Fruit fly (Drosophila melanogaster) whole organism, embryonic: ENCODE data around the gene Wdr92.

ENCODE experiments used
- B-H2 ChIP-seq: fragments of 200-800 bp; sonication (Bioruptor generic); optimal IDR thresholded peaks from 2 replicates; lab custom pipeline; 2018; ENCODE audit warnings: missing biosample characterization, mild to moderate bottlenecking, missing genetic modification characterization
- CG10959 ChIP-seq: fragments of 200-800 bp; sonication (Bioruptor generic); IDR thresholded peaks from 2 replicates; pipeline ENCODE4 v1.3.6; 2022; ENCODE audit warnings: missing biosample characterization, missing genetic modification characterization
- CG10979 ChIP-seq: fragments of 200-800 bp; sonication (Bioruptor generic); optimal IDR thresholded peaks from 2 replicates; lab custom pipeline; 2018; ENCODE audit warnings: missing biosample characterization, mild to moderate bottlenecking, missing genetic modification characterization, moderate library complexity
- CG11723 ChIP-seq: fragments of 200-800 bp; sonication (Bioruptor generic); optimal IDR thresholded peaks from 2 replicates; lab custom pipeline; 2017; ENCODE audit warnings: missing biosample characterization, mild to moderate bottlenecking, missing genetic modification characterization
- CG12299 ChIP-seq: fragments of 200-800 bp; sonication (Bioruptor generic); optimal IDR thresholded peaks from 2 replicates; lab custom pipeline; 2018; ENCODE audit warnings: missing biosample characterization, mild to moderate bottlenecking, missing genetic modification characterization
- CG13894 ChIP-seq: fragments of 200-800 bp; sonication (Bioruptor generic); optimal IDR thresholded peaks from 3 replicates; lab custom pipeline; 2018; ENCODE audit warnings: missing biosample characterization, mild to moderate bottlenecking, missing genetic modification characterization, moderate library complexity
- CG14441 ChIP-seq: fragments of 200-800 bp; sonication (Bioruptor generic); IDR thresholded peaks from 2 replicates; pipeline ENCODE4 v1.3.6; 2022; ENCODE audit warnings: missing biosample characterization, missing genetic modification characterization
- CG1647 ChIP-seq: fragments of 200-800 bp; sonication (Bioruptor generic); optimal IDR thresholded peaks from 3 replicates; lab custom pipeline; 2016; ENCODE audit warnings: missing biosample characterization, missing genetic modification characterization
- CG17359 ChIP-seq: fragments of 200-800 bp; sonication (Bioruptor generic); optimal IDR thresholded peaks from 3 replicates; lab custom pipeline; 2018; ENCODE audit warnings: missing biosample characterization, mild to moderate bottlenecking, missing genetic modification characterization, moderate library complexity
- CG18599 ChIP-seq: fragments of 200-800 bp; sonication (Bioruptor generic); optimal IDR thresholded peaks from 3 replicates; lab custom pipeline; 2017; ENCODE audit warnings: missing biosample characterization, missing genetic modification characterization, mild to moderate bottlenecking, moderate library complexity, missing genetic modification reagents
- CG18619 ChIP-seq: fragments of 200-800 bp; sonication (Bioruptor generic); optimal IDR thresholded peaks from 3 replicates; lab custom pipeline; 2017; ENCODE audit warnings: missing biosample characterization, mild to moderate bottlenecking, missing genetic modification characterization
- CG31441 ChIP-seq: fragments of 200-800 bp; sonication (Bioruptor generic); IDR thresholded peaks from 2 replicates; pipeline ENCODE4 v1.3.6; 2022; ENCODE audit warnings: missing biosample characterization, missing genetic modification characterization
- CG32532 ChIP-seq: fragments of 200-800 bp; sonication (Bioruptor generic); IDR thresholded peaks from 2 replicates; pipeline ENCODE4 v1.3.6; 2022; ENCODE audit warnings: missing biosample characterization, missing genetic modification characterization
- CG3281 ChIP-seq: fragments of 200-800 bp; sonication (Bioruptor generic); optimal IDR thresholded peaks from 3 replicates; lab custom pipeline; 2017; ENCODE audit warnings: missing biosample characterization, mild to moderate bottlenecking, missing genetic modification characterization
- CG9437 ChIP-seq: fragments of 200-800 bp; sonication (Bioruptor generic); optimal IDR thresholded peaks from 2 replicates; lab custom pipeline; 2018; ENCODE audit warnings: missing biosample characterization, mild to moderate bottlenecking, missing genetic modification characterization
- CG9727 ChIP-seq: fragments of 200-800 bp; sonication (Bioruptor generic); optimal IDR thresholded peaks from 3 replicates; lab custom pipeline; 2017; ENCODE audit warnings: missing biosample characterization, mild to moderate bottlenecking, missing genetic modification characterization
- D19B ChIP-seq: fragments of 200-800 bp; sonication (Bioruptor generic); optimal IDR thresholded peaks from 2 replicates; lab custom pipeline; 2017; ENCODE audit warnings: missing biosample characterization, mild to moderate bottlenecking, missing genetic modification characterization
- Deaf1 ChIP-seq: fragments of 200-800 bp; optimal IDR thresholded peaks from 3 replicates; lab custom pipeline; 2019; ENCODE audit warnings: missing biosample characterization, mild to moderate bottlenecking, missing genetic modification characterization, moderate library complexity
- ERR ChIP-seq: fragments of 200-800 bp; sonication (Bioruptor generic); optimal IDR thresholded peaks from 2 replicates; lab custom pipeline; 2016; ENCODE audit warnings: missing biosample characterization, missing genetic modification characterization
- Eip74EF ChIP-seq, 2 experiments: fragments of 200-800 bp in 1 of 2; fragments of >200 bp in 1 of 2; sonication (Bioruptor generic) in 1 of 2; optimal IDR thresholded peaks; 2 replicates each; lab custom pipeline; 2017 to 2019; ENCODE audit warnings: missing biosample characterization in 2 of 2, missing genetic modification characterization in 2 of 2, mild to moderate bottlenecking in 1 of 2, moderate library complexity in 1 of 2
- Fer2 ChIP-seq: fragments of 200-800 bp; sonication (Bioruptor generic); optimal IDR thresholded peaks from 2 replicates; lab custom pipeline; 2018; ENCODE audit warnings: missing biosample characterization, mild to moderate bottlenecking, missing genetic modification characterization, moderate library complexity
- HLH3B ChIP-seq: fragments of 200-800 bp; sonication (Bioruptor generic); IDR thresholded peaks from 2 replicates; pipeline ENCODE4 v1.3.6; 2022; ENCODE audit warnings: missing biosample characterization, missing genetic modification characterization
- Hey ChIP-seq: fragments of 200-800 bp; sonication (Bioruptor generic); optimal IDR thresholded peaks from 3 replicates; lab custom pipeline; 2018; ENCODE audit warnings: missing biosample characterization, mild to moderate bottlenecking, missing genetic modification characterization
- Med ChIP-seq: fragments of 200-800 bp; sonication (Bioruptor generic); peaks from one replicate; lab custom pipeline; 2016; ENCODE audit warnings: missing biosample characterization, missing genetic modification characterization, mild to moderate bottlenecking, inconsistent platforms, moderate library complexity
- NC2β ChIP-seq: fragments of 200-800 bp; sonication (Bioruptor generic); optimal IDR thresholded peaks from 2 replicates; lab custom pipeline; 2016; ENCODE audit warnings: missing biosample characterization, missing genetic modification characterization
- TFAM ChIP-seq: fragments of 200-800 bp; sonication (Bioruptor generic); optimal IDR thresholded peaks from 2 replicates; lab custom pipeline; 2017; ENCODE audit warnings: missing biosample characterization, missing genetic modification characterization, inconsistent platforms
- abd-A ChIP-seq: fragments of 200-800 bp; sonication (Bioruptor generic); optimal IDR thresholded peaks from 3 replicates; lab custom pipeline; 2019; ENCODE audit warnings: missing biosample characterization, mild to moderate bottlenecking, missing genetic modification characterization, moderate library complexity
- bab2 ChIP-seq: fragments of 200-800 bp; sonication (Bioruptor generic); optimal IDR thresholded peaks from 2 replicates; lab custom pipeline; 2016; ENCODE audit warnings: missing biosample characterization, missing genetic modification characterization
- bsh ChIP-seq, 2 experiments: fragments of 200-800 bp; sonication (Bioruptor generic); optimal IDR thresholded peaks; 2 replicates each; lab custom pipeline; 2017 to 2018; ENCODE audit warnings: mild to moderate bottlenecking in 2 of 2, missing biosample characterization in 2 of 2, missing genetic modification characterization in 2 of 2, moderate library complexity in 1 of 2
- cwo ChIP-seq: fragments of 200-800 bp; sonication (Bioruptor generic); optimal IDR thresholded peaks from 3 replicates; lab custom pipeline; 2017; ENCODE audit warnings: missing biosample characterization, missing genetic modification characterization, mild to moderate bottlenecking, moderate library complexity, missing genetic modification reagents
- dm ChIP-seq: fragments of 200-800 bp; sonication (Bioruptor generic); optimal IDR thresholded peaks from 3 replicates; lab custom pipeline; 2016; ENCODE audit warnings: missing biosample characterization, missing genetic modification characterization
- ftz-f1 ChIP-seq: fragments of 200-800 bp; sonication (Bioruptor generic); optimal IDR thresholded peaks from 2 replicates; lab custom pipeline; 2016; ENCODE audit warnings: missing biosample characterization, missing genetic modification characterization
- gsb ChIP-seq: fragments of 200-800 bp; sonication (Bioruptor generic); IDR thresholded peaks from 2 replicates; pipeline ENCODE4 v1.3.6; 2022; ENCODE audit warnings: missing biosample characterization, missing genetic modification characterization
- her ChIP-seq: fragments of 200-800 bp; sonication (Bioruptor generic); optimal IDR thresholded peaks from 2 replicates; lab custom pipeline; 2016; ENCODE audit warnings: missing biosample characterization, missing genetic modification characterization
- lola ChIP-seq, 3 experiments: fragments of >200 bp in 2 of 3; fragments of 200-800 bp in 1 of 3; sonication (Bioruptor generic) in 1 of 3; optimal IDR thresholded peaks; 2 replicates each; lab custom pipeline; 2017 to 2019; ENCODE audit warnings: missing biosample characterization in 3 of 3, missing genetic modification characterization in 3 of 3, mild to moderate bottlenecking in 1 of 3, moderate library complexity in 1 of 3
- lov ChIP-seq, 2 experiments: fragments of 200-800 bp in 1 of 2; fragments of >200 bp in 1 of 2; sonication (Bioruptor generic) in 1 of 2; IDR thresholded peaks in 1 of 2; optimal IDR thresholded peaks in 1 of 2; 2 replicates in 1 of 2; 3 replicates in 1 of 2; pipeline versions ENCODE4 v1.3.6 to Lab custom; 2017 to 2022; ENCODE audit warnings: missing biosample characterization in 1 of 2, missing genetic modification characterization in 1 of 2
- otp ChIP-seq: fragments of 200-800 bp; sonication (Bioruptor generic); IDR thresholded peaks from 3 replicates; pipeline ENCODE4, ENCODE4 v1.3.6; 2022; ENCODE audit warnings: missing biosample characterization, missing genetic modification characterization
- rib ChIP-seq: fragments of 200-800 bp; sonication (Bioruptor generic); IDR thresholded peaks from 2 replicates; pipeline ENCODE4 v1.3.6; 2022; ENCODE audit warnings: missing biosample characterization, missing genetic modification characterization
- sc ChIP-seq, 3 experiments: fragments of >200 bp in 2 of 3; fragments of 200-800 bp in 1 of 3; sonication (Bioruptor generic) in 1 of 3; optimal IDR thresholded peaks; 2 replicates in 2 of 3; 3 replicates in 1 of 3; lab custom pipeline; 2017; ENCODE audit warnings: mild to moderate bottlenecking in 1 of 3, missing biosample characterization in 1 of 3, missing genetic modification characterization in 1 of 3, missing genetic modification reagents in 1 of 3
- schlank ChIP-seq: fragments of 200-800 bp; sonication (Bioruptor generic); optimal IDR thresholded peaks from 2 replicates; lab custom pipeline; 2018; ENCODE audit warnings: missing biosample characterization, mild to moderate bottlenecking, missing genetic modification characterization
- scrt ChIP-seq: fragments of 200-800 bp; sonication (Bioruptor generic); optimal IDR thresholded peaks from 2 replicates; lab custom pipeline; 2018; ENCODE audit warnings: missing biosample characterization, mild to moderate bottlenecking, missing genetic modification characterization, moderate library complexity
- sd ChIP-seq: fragments of 200-800 bp; sonication (Bioruptor generic); optimal IDR thresholded peaks from 3 replicates; lab custom pipeline; 2018; ENCODE audit warnings: missing biosample characterization, mild to moderate bottlenecking, missing genetic modification characterization, moderate library complexity
- vvl ChIP-seq: fragments of 200-800 bp; sonication (Bioruptor generic); IDR thresholded peaks from 2 replicates; pipeline ENCODE4 v1.3.6; 2022; ENCODE audit warnings: missing biosample characterization, missing genetic modification characterization
- zf30C ChIP-seq: fragments of 200-800 bp; sonication (Bioruptor generic); optimal IDR thresholded peaks from 3 replicates; lab custom pipeline; 2018; ENCODE audit warnings: missing biosample characterization, mild to moderate bottlenecking, missing genetic modification characterization

Wdr92 gene

DNA sequence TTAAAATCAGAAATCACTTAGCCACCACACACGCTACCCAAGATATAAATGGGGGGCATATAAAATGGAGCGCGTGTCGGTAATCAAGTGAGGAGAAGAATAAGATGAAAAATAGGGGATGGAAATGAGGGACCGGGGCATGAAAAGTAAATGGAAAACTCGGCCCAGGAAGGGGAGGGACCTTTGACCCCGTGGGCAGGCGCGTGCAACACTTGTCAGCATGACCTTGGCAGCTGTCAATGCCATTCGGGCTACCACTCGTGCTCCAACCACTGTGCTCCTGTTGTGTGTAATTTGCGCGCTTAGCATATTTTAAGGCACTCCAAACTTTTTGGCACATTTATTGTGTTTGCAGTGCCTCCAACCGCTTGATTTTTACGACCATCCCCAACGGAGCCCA lies 38.4 kb downstream of the Wdr92 start:
- TF ChIP-seq cwo (GFP tag; lab: Kevin White, UChicago) (peak; percentile 4), CG3281 (GFP tag; lab: Kevin White, UChicago) (peak; percentile 12), CG10979 (tag; lab: Kevin White, UChicago) (no peak), zf30C (no peak), dm (GFP tag; lab: Kevin White, UChicago) (no peak), lola (GFP tag; optimal IDR thresholded peaks at IDR 0.05; lab: Kevin White, UChicago) (no peak), CG1647 (no peak), bsh (GFP tag; optimal IDR thresholded peaks at IDR 0.05; lab: Kevin White, UChicago) (no peak), Med (peak; percentile 60), lov (optimal IDR thresholded peaks at IDR 0.05; lab: Kevin White, UChicago) (no peak), lov (GFP tag; IDR thresholded peaks at IDR 0.05; lab: Robert Waterston, UW) (no peak), CG31441 (GFP tag; lab: Robert Waterston, UW) (no peak), bab2 (GFP tag; lab: Kevin White, UChicago) (no peak), B-H2 (no peak), Fer2 (tag; lab: Kevin White, UChicago) (no peak), ERR (GFP tag; lab: Kevin White, UChicago) (peak; percentile 71), CG9727 (GFP tag; lab: Kevin White, UChicago) (no peak), D19B (no peak), CG10959 (no peak), CG18599 (GFP tag; lab: Kevin White, UChicago) (peak; percentile 9), CG13894 (peak; percentile 47), CG14441 (no peak), CG18619 (GFP tag; lab: Kevin White, UChicago) (no peak), ftz-f1 (peak; percentile 57), HLH3B (GFP tag; lab: Robert Waterston, UW) (no peak), vvl (GFP tag; lab: Robert Waterston, UW) (no peak), CG9437 (no peak), otp (no peak), Deaf1 (tag; lab: Kevin White, UChicago) (peak; percentile 18), Hey (tag; lab: Kevin White, UChicago) (peak; percentile 50), CG11723 (no peak), abd-A (peak; percentile 75), gsb (GFP tag; lab: Robert Waterston, UW) (no peak), CG17359 (tag; lab: Kevin White, UChicago) (no peak), sc (optimal IDR thresholded peaks at IDR 0.05; lab: Kevin White, UChicago) (no peak), sc (GFP tag; optimal IDR thresholded peaks at IDR 0.05; lab: Kevin White, UChicago) (no peak), NC2β (GFP tag; lab: Kevin White, UChicago) (no peak), CG32532 (GFP tag; lab: Robert Waterston, UW) (0 out of 2 replicates have a peak, but pooled peaks have one; percentile 5), sd (tag; lab: Kevin White, UChicago) (no peak), her (GFP tag; lab: Kevin White, UChicago) (no peak), scrt (peak; percentile 45), rib (no peak), CG12299 (tag; lab: Kevin White, UChicago) (no peak), TFAM (GFP tag; lab: Kevin White, UChicago) (no peak), Eip74EF (GFP tag; optimal IDR thresholded peaks at IDR 0.05; lab: Kevin White, UChicago) (no peak), schlank (tag; lab: Kevin White, UChicago) (no peak)
